Fruit fly (Drosophila melanogaster): ENCODE data around the gene CG42752.

Gene CG42752

dm6 chr2L:18740010-18740409, at the start of gene CG42752, which contains the start of gene CG15167:
CG42752 (minus strand) TSS chr2L:18740110.
CG15167 (plus strand) TSS chr2L:18740358.
- no peak for TF ChIP-seq CG17801 (GFP tag; optimal IDR thresholded peaks at IDR 0.05; ENCODE audit: partially characterized antibody)

dm6 chr2L:18788953-18789352, 49.0 kb upstream of the CG42752 start:
- TF ChIP-seq CG17801 (GFP tag; optimal IDR thresholded peaks at IDR 0.05; ENCODE audit: partially characterized antibody): no peak

DNA sequence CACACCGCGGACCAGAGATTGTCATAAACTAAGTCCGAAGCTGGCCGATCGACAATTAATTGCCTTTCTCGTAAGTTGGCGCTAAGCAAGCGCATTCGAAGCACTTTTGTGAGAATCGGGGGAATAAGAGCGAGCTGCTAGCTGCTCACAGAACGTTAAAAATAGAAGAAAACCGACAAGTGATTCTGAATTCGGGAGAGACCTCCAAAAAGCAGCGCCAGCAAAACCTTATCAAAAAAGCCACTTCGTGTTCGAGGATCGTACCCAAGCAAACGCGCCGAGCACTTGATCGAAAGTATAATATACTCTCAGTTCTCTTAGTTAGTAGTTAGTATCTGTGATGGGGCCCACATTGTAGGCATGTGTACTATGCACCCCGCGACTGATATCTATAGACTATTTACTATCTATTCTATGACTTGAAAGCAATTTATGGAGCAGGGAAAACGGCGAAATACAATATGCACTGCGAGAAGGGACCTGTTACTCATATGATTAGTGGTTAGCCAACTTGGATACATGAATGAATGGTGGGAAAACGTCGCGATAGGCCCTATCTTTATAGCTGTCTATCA, 47.6 kb upstream of the CG42752 start:
- TF ChIP-seq CG17801 (GFP tag; optimal IDR thresholded peaks at IDR 0.05; ENCODE audit: partially characterized antibody): no peak

dm6 chr2L:18785026-18785600, 45.2 kb upstream of the CG42752 start:
- no peak for TF ChIP-seq CG17801 (GFP tag; optimal IDR thresholded peaks at IDR 0.05; ENCODE audit: partially characterized antibody)

dm6 chr2L:18783357-18784040, 43.6 kb upstream of the CG42752 start:
- no peak for TF ChIP-seq CG17801 (GFP tag; optimal IDR thresholded peaks at IDR 0.05; ENCODE audit: partially characterized antibody)

dm6 chr2L:18782936-18783335, 43.0 kb upstream of the CG42752 start:
- no peak for TF ChIP-seq CG17801 (GFP tag; optimal IDR thresholded peaks at IDR 0.05; ENCODE audit: partially characterized antibody)

dm6 chr2L:18782212-18782825, 42.4 kb upstream of the CG42752 start:
- TF ChIP-seq CG17801 (GFP tag; optimal IDR thresholded peaks at IDR 0.05; ENCODE audit: partially characterized antibody): no peak

- no peak for TF ChIP-seq CG17801 (GFP tag; optimal IDR thresholded peaks at IDR 0.05; ENCODE audit: partially characterized antibody)
These were observed 41.1 kb upstream of the CG42752 start for dm6 chr2L:18780911-18781545.

DNA sequence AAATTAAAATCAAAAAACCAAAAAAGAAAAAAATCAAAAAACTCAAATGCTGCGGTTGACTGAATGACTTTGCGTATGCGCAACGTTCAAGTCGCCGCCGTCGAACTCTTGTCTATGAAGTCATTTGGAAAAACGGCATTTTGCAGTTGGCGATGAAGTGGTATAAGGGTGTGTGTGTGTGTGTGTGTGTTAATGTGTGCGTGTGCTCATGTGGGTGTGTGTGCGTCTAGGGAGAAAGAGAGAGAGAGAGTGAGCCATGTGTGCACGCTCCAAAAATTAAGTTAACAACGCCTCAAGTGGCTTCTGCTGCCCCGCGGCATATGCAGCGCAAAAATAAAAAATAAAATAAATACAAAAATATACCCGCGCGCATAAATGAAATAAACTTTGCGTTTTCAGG, 37.5 kb upstream of the CG42752 start:
- TF ChIP-seq CG17801 (GFP tag; optimal IDR thresholded peaks at IDR 0.05; ENCODE audit: partially characterized antibody): no peak

DNA sequence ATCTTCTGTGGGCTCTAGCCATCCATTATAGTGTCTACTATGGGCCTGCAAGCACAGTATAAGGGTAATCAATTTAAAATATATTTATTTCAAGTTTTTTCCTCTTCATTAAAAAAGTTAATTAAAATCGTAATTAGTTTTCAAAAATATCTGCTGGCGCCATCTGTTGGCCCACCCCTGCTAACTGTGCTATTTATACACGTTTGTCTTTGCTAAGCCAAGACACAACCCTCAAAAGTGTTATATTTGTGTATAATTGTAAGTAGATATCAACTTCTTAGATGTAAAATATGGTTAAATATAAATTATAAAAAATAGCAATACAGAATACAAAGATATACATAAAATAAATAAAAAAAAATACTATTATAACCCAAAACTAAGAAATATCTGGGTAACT, 36.6 kb upstream of the CG42752 start:
- TF ChIP-seq CG17801 (GFP tag; optimal IDR thresholded peaks at IDR 0.05; ENCODE audit: partially characterized antibody): no peak

DNA sequence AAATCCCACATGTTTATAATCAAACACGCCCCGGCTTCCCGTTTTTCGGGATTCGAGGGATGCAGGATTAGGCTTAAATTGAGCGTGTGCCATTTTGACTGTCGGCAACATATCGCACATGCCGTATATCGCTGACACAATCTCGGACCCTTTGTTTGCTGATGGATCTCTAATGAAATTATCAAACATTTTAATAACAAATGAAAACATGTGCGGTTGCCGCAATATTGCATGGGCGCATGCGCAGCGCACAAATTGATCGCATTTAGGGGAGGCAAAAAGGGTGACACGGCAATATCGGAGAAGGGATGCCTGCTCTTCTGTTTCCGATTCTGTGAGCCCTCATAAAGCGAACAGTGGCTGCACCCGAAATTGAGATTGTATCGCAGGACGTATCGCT, 35.4 kb upstream of the CG42752 start:
- TF ChIP-seq CG17801 (GFP tag; optimal IDR thresholded peaks at IDR 0.05; ENCODE audit: partially characterized antibody): no peak

DNA sequence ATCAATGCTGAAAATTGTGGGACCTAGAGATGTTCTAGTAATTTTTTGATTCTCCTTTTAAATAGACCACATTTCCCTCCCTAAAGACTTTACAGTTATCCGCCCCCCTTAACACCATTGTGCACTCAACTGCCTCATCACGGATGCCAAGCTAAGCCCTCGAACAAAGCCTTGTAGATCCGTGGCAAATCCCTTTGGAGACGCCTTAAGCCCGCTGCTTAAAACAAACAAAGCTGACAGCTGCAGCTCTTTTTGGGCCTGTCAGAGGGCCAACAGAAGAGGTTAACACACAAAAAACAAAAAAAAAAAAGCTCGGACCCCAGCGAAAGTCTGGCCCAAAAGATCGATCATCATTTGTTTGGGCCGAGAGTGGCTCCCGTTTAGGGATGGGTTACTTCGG, 27.9 kb upstream of the CG42752 start:
- TF ChIP-seq CG17801 (GFP tag; optimal IDR thresholded peaks at IDR 0.05; ENCODE audit: partially characterized antibody): no peak

dm6 chr2L:18767137-18767536, 27.2 kb upstream of the CG42752 start:
- TF ChIP-seq CG17801 (GFP tag; optimal IDR thresholded peaks at IDR 0.05; ENCODE audit: partially characterized antibody): no peak

- TF ChIP-seq CG17801 (GFP tag; optimal IDR thresholded peaks at IDR 0.05; ENCODE audit: partially characterized antibody): no peak
These were observed 25.9 kb upstream of the CG42752 start for dm6 chr2L:18765760-18766159.

DNA sequence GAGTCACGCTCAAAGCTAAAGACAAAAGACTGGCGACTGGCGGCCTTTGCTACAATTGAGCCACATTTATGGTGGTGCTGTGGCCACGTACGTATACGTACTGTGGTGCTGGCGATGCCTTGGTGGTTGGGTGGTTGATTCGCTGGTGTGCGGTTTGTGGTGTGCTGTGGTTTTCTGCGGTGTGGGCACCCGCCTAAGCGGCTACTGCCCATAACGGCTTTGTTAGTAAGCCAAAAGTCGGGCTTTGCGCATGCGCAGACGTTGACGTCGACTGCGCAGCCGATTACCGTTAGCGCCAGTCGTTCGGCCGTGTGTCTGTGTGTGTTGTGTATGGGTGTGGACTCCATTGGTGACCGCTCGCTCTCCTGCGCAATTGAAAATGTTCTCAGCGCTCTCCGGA, 13.3 kb upstream of the CG42752 start:
- no peak for TF ChIP-seq CG17801 (GFP tag; optimal IDR thresholded peaks at IDR 0.05; ENCODE audit: partially characterized antibody)

- TF ChIP-seq CG17801 (GFP tag; optimal IDR thresholded peaks at IDR 0.05; ENCODE audit: partially characterized antibody): no peak
These were observed 12.9 kb upstream of the CG42752 start for dm6 chr2L:18752823-18753222.

All from ovary, adult (tissue).